Worm (Caenorhabditis elegans) whole organism, L2 larva: ENCODE data around the gene cdc-37.

ENCODE experiments used
- C34F6.9 ChIP-seq: fragments of 150-350 bp; optimal IDR thresholded peaks from 2 replicates; lab custom pipeline; 2014; ENCODE audit warnings: missing biosample characterization, missing genetic modification characterization
- F13H6.1 ChIP-seq: sonication (generic microtip); optimal IDR thresholded peaks from 2 replicates; lab custom pipeline; 2016; ENCODE audit warnings: missing genetic modification characterization, missing compliant biosample characterization
- Y55F3AM.14 ChIP-seq: fragments of 200-800 bp; sonication (Bioruptor generic); optimal IDR thresholded peaks from 2 replicates; lab custom pipeline; 2018; ENCODE audit warnings: mild to moderate bottlenecking, missing genetic modification characterization, missing compliant biosample characterization
- aly-2 ChIP-seq: fragments of 150-350 bp; optimal IDR thresholded peaks from 2 replicates; lab custom pipeline; 2014; ENCODE audit warnings: missing biosample characterization, missing genetic modification characterization
- blmp-1 ChIP-seq: sonication (generic microtip); optimal IDR thresholded peaks from 2 replicates; lab custom pipeline; 2017; ENCODE audit warnings: missing genetic modification characterization, mild to moderate bottlenecking, missing compliant biosample characterization, antibody characterized with exemption, moderate library complexity; ENCODE audit not compliant: insufficient read depth
- ceh-16 ChIP-seq: fragments of 150-350 bp; optimal IDR thresholded peaks from 2 replicates; lab custom pipeline; 2014; ENCODE audit warnings: missing biosample characterization, missing genetic modification characterization
- crh-2 ChIP-seq: sonication (generic microtip); optimal IDR thresholded peaks from 2 replicates; lab custom pipeline; 2017; ENCODE audit warnings: missing biosample characterization, missing genetic modification characterization
- dmd-4 ChIP-seq: sonication (generic microtip); optimal IDR thresholded peaks from 2 replicates; lab custom pipeline; 2017; ENCODE audit warnings: missing biosample characterization, missing genetic modification characterization
- egl-27 ChIP-seq: sonication (generic microtip); optimal IDR thresholded peaks from 3 replicates; lab custom pipeline; 2017; ENCODE audit warnings: missing biosample characterization, missing genetic modification reagents, missing genetic modification characterization
- elt-1 ChIP-seq: fragments of 150-350 bp; optimal IDR thresholded peaks from 2 replicates; lab custom pipeline; 2014; ENCODE audit warnings: missing biosample characterization, missing genetic modification characterization
- fos-1 ChIP-seq: fragments of 150-350 bp; optimal IDR thresholded peaks from 2 replicates; lab custom pipeline; 2014; ENCODE audit warnings: missing biosample characterization, missing genetic modification characterization
- gmeb-1 ChIP-seq: fragments of 150-350 bp; optimal IDR thresholded peaks from 2 replicates; lab custom pipeline; 2014; ENCODE audit warnings: missing biosample characterization, missing genetic modification characterization
- lin-11 ChIP-seq: fragments of 150-350 bp; sonication (generic microtip); optimal IDR thresholded peaks from 2 replicates; lab custom pipeline; 2014; ENCODE audit warnings: missing biosample characterization, missing genetic modification characterization, inconsistent platforms, mixed read lengths
- lin-13 ChIP-seq: fragments of 150-350 bp; optimal IDR thresholded peaks from 2 replicates; lab custom pipeline; 2014; ENCODE audit warnings: missing biosample characterization, missing genetic modification reagents, missing genetic modification characterization
- lsy-2 ChIP-seq, 2 experiments: fragments of 150-350 bp in 1 of 2; sonication (generic microtip) in 1 of 2; optimal IDR thresholded peaks; 2 replicates each; lab custom pipeline; 2014 to 2017; ENCODE audit warnings: missing biosample characterization in 2 of 2, missing genetic modification characterization in 2 of 2
- mab-5 ChIP-seq: fragments of 150-350 bp; optimal IDR thresholded peaks from 2 replicates; lab custom pipeline; 2014; ENCODE audit warnings: missing biosample characterization, missing genetic modification characterization
- mbf-1 ChIP-seq: sonication (generic microtip); optimal IDR thresholded peaks from 2 replicates; lab custom pipeline; 2017; ENCODE audit warnings: missing biosample characterization, missing genetic modification characterization
- mdl-1 ChIP-seq, 2 experiments: fragments of 150-350 bp in 1 of 2; sonication (generic microtip) in 1 of 2; optimal IDR thresholded peaks; 2 replicates each; lab custom pipeline; 2017; ENCODE audit warnings: missing biosample characterization in 2 of 2, missing genetic modification characterization in 2 of 2
- nhr-10 ChIP-seq: sonication (generic microtip); optimal IDR thresholded peaks from 2 replicates; lab custom pipeline; 2017; ENCODE audit warnings: missing biosample characterization, missing genetic modification characterization
- nhr-12 ChIP-seq: fragments of 150-350 bp; optimal IDR thresholded peaks from 2 replicates; lab custom pipeline; 2014; ENCODE audit warnings: missing biosample characterization, missing genetic modification characterization
- nhr-129 ChIP-seq: fragments of 150-350 bp; optimal IDR thresholded peaks from 2 replicates; lab custom pipeline; 2014; ENCODE audit warnings: missing biosample characterization, missing genetic modification characterization
- nhr-21 ChIP-seq: fragments of 150-350 bp; optimal IDR thresholded peaks from 2 replicates; lab custom pipeline; 2014; ENCODE audit warnings: missing biosample characterization, missing genetic modification characterization
- nhr-23 ChIP-seq: fragments of 150-350 bp; optimal IDR thresholded peaks from 2 replicates; lab custom pipeline; 2014; ENCODE audit warnings: missing biosample characterization, missing genetic modification reagents, missing genetic modification characterization
- nhr-237 ChIP-seq: fragments of 150-350 bp; optimal IDR thresholded peaks from 2 replicates; lab custom pipeline; 2014; ENCODE audit warnings: missing biosample characterization, missing genetic modification characterization
- nhr-25 ChIP-seq: fragments of 150-350 bp; sonication (generic microtip); optimal IDR thresholded peaks from 3 replicates; lab custom pipeline; 2014; ENCODE audit warnings: missing biosample characterization, missing genetic modification characterization
- nhr-77 ChIP-seq: fragments of 150-350 bp; optimal IDR thresholded peaks from 2 replicates; lab custom pipeline; 2014; ENCODE audit warnings: missing biosample characterization, missing genetic modification characterization
- peb-1 ChIP-seq: fragments of 150-350 bp; optimal IDR thresholded peaks from 2 replicates; lab custom pipeline; 2014; ENCODE audit warnings: missing biosample characterization, missing genetic modification characterization
- sem-4 ChIP-seq: fragments of 150-350 bp; optimal IDR thresholded peaks from 2 replicates; lab custom pipeline; 2014; ENCODE audit warnings: missing biosample characterization, missing genetic modification reagents, missing genetic modification characterization
- skn-1 ChIP-seq: sonication (generic microtip); optimal IDR thresholded peaks from 2 replicates; lab custom pipeline; 2017; ENCODE audit warnings: missing biosample characterization, missing genetic modification characterization
- sma-3 ChIP-seq: sonication (generic microtip); optimal IDR thresholded peaks from 2 replicates; lab custom pipeline; 2016; ENCODE audit warnings: missing genetic modification reagents, missing genetic modification characterization, missing compliant biosample characterization
- sma-9 ChIP-seq, 2 experiments: fragments of 150-350 bp in 1 of 2; sonication (generic microtip) in 1 of 2; optimal IDR thresholded peaks; 2 replicates each; lab custom pipeline; 2014 to 2016; ENCODE audit warnings: missing genetic modification characterization in 2 of 2, mild to moderate bottlenecking in 1 of 2, missing biosample characterization in 1 of 2, missing compliant biosample characterization in 1 of 2, missing genetic modification reagents in 1 of 2, moderate library complexity in 1 of 2
- snpc-4 ChIP-seq: fragments of 150-350 bp; optimal IDR thresholded peaks from 2 replicates; lab custom pipeline; 2014; ENCODE audit warnings: missing biosample characterization, missing genetic modification characterization
- unc-39 ChIP-seq: fragments of 150-350 bp; optimal IDR thresholded peaks from 2 replicates; lab custom pipeline; 2014; ENCODE audit warnings: missing biosample characterization, missing genetic modification characterization
- unc-55 ChIP-seq: fragments of 150-350 bp; sonication (generic microtip); optimal IDR thresholded peaks from 3 replicates; lab custom pipeline; 2014; ENCODE audit warnings: missing biosample characterization, missing genetic modification reagents, missing genetic modification characterization
- ztf-11 ChIP-seq: sonication (generic microtip); optimal IDR thresholded peaks from 2 replicates; lab custom pipeline; 2017; ENCODE audit warnings: missing biosample characterization, missing genetic modification characterization
- ztf-4 ChIP-seq: fragments of 150-350 bp; optimal IDR thresholded peaks from 2 replicates; lab custom pipeline; 2014; ENCODE audit warnings: missing biosample characterization, missing genetic modification characterization

cdc-37 gene

DNA sequence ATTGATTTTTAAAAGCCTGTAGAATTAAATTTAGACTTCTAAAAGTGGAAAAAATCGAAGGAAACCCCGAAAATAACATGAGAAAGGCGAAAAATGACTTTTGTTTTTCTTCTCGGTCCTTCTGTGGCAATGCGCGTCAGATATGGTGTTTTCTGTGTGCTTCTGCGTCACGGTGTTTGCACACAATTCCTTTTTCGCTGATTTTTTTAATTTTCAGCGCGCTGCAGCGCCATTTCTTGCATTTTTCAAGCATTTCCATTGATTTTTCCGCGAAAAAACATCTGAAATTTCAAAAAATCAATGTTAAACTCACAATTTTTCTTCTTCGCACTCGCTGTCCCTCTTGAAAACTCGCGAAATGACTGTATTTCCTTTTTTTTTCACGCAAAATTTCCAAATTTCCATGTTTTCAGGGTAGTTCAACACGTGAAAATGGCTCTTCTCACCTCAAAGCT lies at the start of gene cdc-37, which contains the start of gene W08F4.3:
TSS of gene cdc-37 (minus strand) at position 405 of the 455 bp plus-strand sequence.
TSS of gene W08F4.3 (plus strand) at position 414 of the 455 bp plus-strand sequence.
- TF ChIP-seq nhr-129 (tag; lab: Kevin White, UChicago) (peak; percentile 14), gmeb-1 (tag; lab: Kevin White, UChicago) (peak; percentile 23), nhr-21 (tag; lab: Kevin White, UChicago) (no peak), lin-11 (tag; lab: Kevin White, UChicago) (no peak), C34F6.9 (tag; lab: Kevin White, UChicago) (peak; percentile 19), egl-27 (tag; lab: Kevin White, UChicago) (no peak), lsy-2 (tag; optimal IDR thresholded peaks at IDR 0.05; lab: Kevin White, UChicago) (peak in 1 of 2 experiments; percentile 10), mdl-1 (tag; optimal IDR thresholded peaks at IDR 0.05; lab: Kevin White, UChicago) (no peak), unc-55 (GFP tag; lab: Kevin White, UChicago) (peak; percentile 20), aly-2 (tag; lab: Kevin White, UChicago) (no peak), nhr-12 (no peak)

- TF ChIP-seq mab-5 (tag; lab: Kevin White, UChicago) (no peak), nhr-77 (tag; lab: Kevin White, UChicago) (no peak), egl-27 (tag; lab: Kevin White, UChicago) (no peak), blmp-1 (tag; lab: Kevin White, UChicago) (no peak), ztf-4 (no peak), lsy-2 (tag; optimal IDR thresholded peaks at IDR 0.05; lab: Kevin White, UChicago) (no peak), ztf-11 (tag; lab: Kevin White, UChicago) (no peak), dmd-4 (tag; lab: Kevin White, UChicago) (no peak), sem-4 (tag; lab: Kevin White, UChicago) (no peak), nhr-12 (no peak), mdl-1 (tag; optimal IDR thresholded peaks at IDR 0.05; lab: Kevin White, UChicago) (no peak), unc-39 (tag; lab: Kevin White, UChicago) (no peak), sma-3 (no peak), nhr-237 (no peak), fos-1 (no peak), ceh-16 (tag; lab: Kevin White, UChicago) (no peak), gmeb-1 (tag; lab: Kevin White, UChicago) (no peak), F13H6.1 (tag; lab: Kevin White, UChicago) (no peak), elt-1 (tag; lab: Kevin White, UChicago) (no peak)
Measured at ce11 chrII:627913-628312, 47.5 kb upstream of the cdc-37 start.

- TF ChIP-seq nhr-23, result no peak
- TF ChIP-seq peb-1 (tag; lab: Kevin White, UChicago), result no peak
- TF ChIP-seq nhr-10 (tag; lab: Kevin White, UChicago), result no peak
- TF ChIP-seq ceh-16 (tag; lab: Kevin White, UChicago), result no peak
- no peak for TF ChIP-seq lin-11 (tag; lab: Kevin White, UChicago)
- no peak for TF ChIP-seq mbf-1 (tag; lab: Kevin White, UChicago)
- no peak for TF ChIP-seq nhr-12
- TF ChIP-seq snpc-4 (tag; lab: Kevin White, UChicago), result no peak
- no peak for TF ChIP-seq elt-1 (tag; lab: Kevin White, UChicago)
- no peak for TF ChIP-seq Y55F3AM.14 (GFP tag; lab: Kevin White, UChicago)
- no peak for TF ChIP-seq crh-2
- TF ChIP-seq skn-1 (tag; lab: Kevin White, UChicago), result no peak
- no peak for TF ChIP-seq lin-13 (GFP tag; lab: Kevin White, UChicago)
Measured at ce11 chrII:627205-627604, 46.8 kb upstream of the cdc-37 start, which contains the start of gene arrd-1. Gene arrd-1, plus strand, starts transcription at chrII:627505.

- TF ChIP-seq fos-1 (peak; percentile 63), F13H6.1 (tag; lab: Kevin White, UChicago) (peak; percentile 74), sma-9 (GFP tag; optimal IDR thresholded peaks at IDR 0.05; lab: Kevin White, UChicago) (peak; percentile 59), sma-9 (tag; optimal IDR thresholded peaks at IDR 0.05; lab: Kevin White, UChicago) (no peak), nhr-129 (tag; lab: Kevin White, UChicago) (peak; percentile 36), peb-1 (tag; lab: Kevin White, UChicago) (no peak), sma-3 (peak; percentile 56), gmeb-1 (tag; lab: Kevin White, UChicago) (peak; percentile 53), C34F6.9 (tag; lab: Kevin White, UChicago) (peak; percentile 46), blmp-1 (tag; lab: Kevin White, UChicago) (peak; percentile 4), crh-2 (peak; percentile 3), snpc-4 (tag; lab: Kevin White, UChicago) (no peak), egl-27 (tag; lab: Kevin White, UChicago) (peak; percentile 1), mdl-1 (tag; optimal IDR thresholded peaks at IDR 0.05; lab: Kevin White, UChicago) (no peak), mab-5 (tag; lab: Kevin White, UChicago) (no peak), dmd-4 (tag; lab: Kevin White, UChicago) (no peak), nhr-25 (tag; lab: Kevin White, UChicago) (peak; percentile 73)
Measured at ce11 chrII:625926-626325, 45.5 kb upstream of the cdc-37 start.
